Fruit fly (Drosophila melanogaster) whole organism, embryonic: ENCODE results near the gene wapl.
A peak's percentile ranks its signal among the peaks of the same experiment; 100 is the strongest.

Experiments
- B-H1 ChIP-seq: fragments of 200-800 bp; sonication (Bioruptor generic); IDR thresholded peaks from 3 replicates; pipeline ENCODE4 v1.3.6; 2022; ENCODE audit warnings: missing biosample characterization, missing genetic modification characterization
- Bteb2 ChIP-seq: fragments of 200-800 bp; sonication (Bioruptor generic); optimal IDR thresholded peaks from 2 replicates; lab custom pipeline; 2016; ENCODE audit warnings: missing biosample characterization, missing genetic modification characterization
- CG10543 ChIP-seq: fragments of 200-800 bp; sonication (Bioruptor generic); optimal IDR thresholded peaks from 3 replicates; lab custom pipeline; 2017; ENCODE audit warnings: missing biosample characterization, mild to moderate bottlenecking, missing genetic modification characterization, moderate library complexity
- CG11093 ChIP-seq: fragments of 200-800 bp; sonication (Bioruptor generic); IDR thresholded peaks from 3 replicates; pipeline ENCODE4 v1.3.6; 2022; ENCODE audit warnings: missing biosample characterization, missing genetic modification characterization
- CG11504 ChIP-seq: fragments of 200-800 bp; sonication (Bioruptor generic); optimal IDR thresholded peaks from 3 replicates; lab custom pipeline; 2019; ENCODE audit warnings: missing biosample characterization, mild to moderate bottlenecking, missing genetic modification characterization, moderate library complexity
- CG12659 ChIP-seq: fragments of 200-800 bp; sonication (Bioruptor generic); optimal IDR thresholded peaks from 3 replicates; lab custom pipeline; 2017; ENCODE audit warnings: mild to moderate bottlenecking, missing biosample characterization, missing genetic modification reagents, missing genetic modification characterization
- CG12942 ChIP-seq: fragments of 200-800 bp; sonication (Bioruptor generic); optimal IDR thresholded peaks from 3 replicates; lab custom pipeline; 2016; ENCODE audit warnings: missing biosample characterization, missing genetic modification characterization
- CG15696 ChIP-seq: fragments of 200-800 bp; sonication (Bioruptor generic); optimal IDR thresholded peaks from 2 replicates; lab custom pipeline; 2019; ENCODE audit warnings: missing biosample characterization, mild to moderate bottlenecking, missing genetic modification characterization, moderate library complexity
- CG1602 ChIP-seq: fragments of 200-800 bp; sonication (Bioruptor generic); optimal IDR thresholded peaks from 3 replicates; lab custom pipeline; 2016; ENCODE audit warnings: missing biosample characterization, missing genetic modification characterization
- CG17802 ChIP-seq: fragments of 200-800 bp; sonication (Bioruptor generic); optimal IDR thresholded peaks from 2 replicates; lab custom pipeline; 2018; ENCODE audit warnings: missing biosample characterization, mild to moderate bottlenecking, missing genetic modification characterization, moderate library complexity
- CG17912 ChIP-seq: fragments of 200-800 bp; sonication (Bioruptor generic); optimal IDR thresholded peaks from 2 replicates; lab custom pipeline; 2018; ENCODE audit warnings: missing biosample characterization, mild to moderate bottlenecking, missing genetic modification characterization
- CG31388 ChIP-seq: fragments of 200-800 bp; sonication (Bioruptor generic); optimal IDR thresholded peaks from 2 replicates; lab custom pipeline; 2016; ENCODE audit warnings: missing biosample characterization, missing genetic modification characterization
- CG7839 ChIP-seq: fragments of 200-800 bp; sonication (Bioruptor generic); optimal IDR thresholded peaks from 3 replicates; lab custom pipeline; 2018; ENCODE audit warnings: missing biosample characterization, mild to moderate bottlenecking, missing genetic modification characterization, moderate library complexity
- CG8281 ChIP-seq: fragments of 200-800 bp; sonication (Bioruptor generic); optimal IDR thresholded peaks from 2 replicates; lab custom pipeline; 2018; ENCODE audit warnings: missing biosample characterization, mild to moderate bottlenecking, missing genetic modification characterization, moderate library complexity
- CG8478 ChIP-seq: fragments of >200 bp; optimal IDR thresholded peaks from 2 replicates; lab custom pipeline; 2018
- CG9727 ChIP-seq: fragments of 200-800 bp; sonication (Bioruptor generic); optimal IDR thresholded peaks from 3 replicates; lab custom pipeline; 2017; ENCODE audit warnings: missing biosample characterization, mild to moderate bottlenecking, missing genetic modification characterization
- CG9932 ChIP-seq: fragments of 200-800 bp; sonication (Bioruptor generic); IDR thresholded peaks from 2 replicates; pipeline ENCODE4 v1.3.6; 2022; ENCODE audit warnings: missing biosample characterization, missing genetic modification characterization
- CHES-1-like ChIP-seq: fragments of 200-800 bp; sonication (Bioruptor generic); optimal IDR thresholded peaks from 2 replicates; lab custom pipeline; 2016; ENCODE audit warnings: missing biosample characterization, missing genetic modification characterization
- Dref ChIP-seq: fragments of 200-800 bp; sonication (Bioruptor generic); IDR thresholded peaks from 2 replicates; pipeline ENCODE4 v1.3.6; 2022; ENCODE audit warnings: missing biosample characterization, missing genetic modification characterization
- E2f1 ChIP-seq: fragments of 200-800 bp; sonication (Bioruptor generic); IDR thresholded peaks from 2 replicates; pipeline ENCODE4 v1.3.6; 2022; ENCODE audit warnings: missing biosample characterization, missing genetic modification characterization
- E2f2 ChIP-seq: fragments of 200-800 bp; sonication (Bioruptor generic); IDR thresholded peaks from 2 replicates; pipeline ENCODE4 v1.3.6; 2022; ENCODE audit warnings: missing biosample characterization, missing genetic modification characterization
- Hey ChIP-seq: fragments of 200-800 bp; sonication (Bioruptor generic); optimal IDR thresholded peaks from 3 replicates; lab custom pipeline; 2018; ENCODE audit warnings: missing biosample characterization, mild to moderate bottlenecking, missing genetic modification characterization
- HmgZ ChIP-seq: fragments of 200-800 bp; sonication (Bioruptor generic); optimal IDR thresholded peaks from 2 replicates; lab custom pipeline; 2018; ENCODE audit warnings: missing biosample characterization, mild to moderate bottlenecking, missing genetic modification characterization
- Hr78 ChIP-seq, 2 experiments: fragments of 200-800 bp in 1 of 2; fragments of >200 bp in 1 of 2; sonication (Bioruptor generic) in 1 of 2; optimal IDR thresholded peaks; 2 replicates each; lab custom pipeline; 2017 to 2019; ENCODE audit warnings: missing biosample characterization in 2 of 2, missing genetic modification characterization in 2 of 2, mild to moderate bottlenecking in 1 of 2, moderate library complexity in 1 of 2
- Meics ChIP-seq: fragments of 200-800 bp; sonication (Bioruptor generic); optimal IDR thresholded peaks from 2 replicates; lab custom pipeline; 2017; ENCODE audit warnings: missing biosample characterization, mild to moderate bottlenecking, missing genetic modification characterization
- Trl ChIP-seq, 3 experiments: fragments of >200 bp in 2 of 3; fragments of 200-800 bp in 1 of 3; sonication (Bioruptor generic) in 1 of 3; optimal IDR thresholded peaks; 2 replicates in 1 of 3; 3 replicates in 2 of 3; lab custom pipeline; 2016 to 2017; ENCODE audit warnings: missing biosample characterization in 1 of 3, missing genetic modification characterization in 1 of 3
- az2 ChIP-seq: fragments of 200-800 bp; sonication (Bioruptor generic); optimal IDR thresholded peaks from 3 replicates; lab custom pipeline; 2016; ENCODE audit warnings: missing biosample characterization, missing genetic modification characterization
- bbx ChIP-seq: fragments of 200-800 bp; sonication (Bioruptor generic); IDR thresholded peaks from 2 replicates; pipeline ENCODE4 v1.3.6; 2022; ENCODE audit warnings: missing biosample characterization, missing genetic modification characterization; ENCODE audit not compliant: partially characterized antibody
- crc ChIP-seq: fragments of 200-800 bp; sonication (Bioruptor generic); optimal IDR thresholded peaks from 2 replicates; lab custom pipeline; 2016; ENCODE audit warnings: missing biosample characterization, missing genetic modification characterization
- croc ChIP-seq: fragments of 200-800 bp; sonication (Bioruptor generic); conservative IDR thresholded peaks from 3 replicates; pipeline ENCODE4 v1.3.6; 2022; ENCODE audit warnings: missing biosample characterization, missing genetic modification characterization
- fd102C ChIP-seq: fragments of 200-800 bp; sonication (Bioruptor generic); optimal IDR thresholded peaks from 2 replicates; lab custom pipeline; 2018; ENCODE audit warnings: missing biosample characterization, mild to moderate bottlenecking, missing genetic modification characterization, moderate library complexity
- fd3F ChIP-seq: fragments of 200-800 bp; sonication (Bioruptor generic); optimal IDR thresholded peaks from 2 replicates; lab custom pipeline; 2018; ENCODE audit warnings: missing biosample characterization, mild to moderate bottlenecking, missing genetic modification characterization, moderate library complexity
- fru ChIP-seq: fragments of >200 bp; optimal IDR thresholded peaks from 2 replicates; lab custom pipeline; 2017
- grn ChIP-seq: fragments of 200-800 bp; sonication (Bioruptor generic); optimal IDR thresholded peaks from 3 replicates; lab custom pipeline; 2017; ENCODE audit warnings: missing biosample characterization, missing genetic modification characterization
- lab ChIP-seq: fragments of 200-800 bp; sonication (Bioruptor generic); optimal IDR thresholded peaks from 3 replicates; lab custom pipeline; 2017; ENCODE audit warnings: missing biosample characterization, missing genetic modification characterization, mild to moderate bottlenecking, moderate library complexity, missing genetic modification reagents
- nau ChIP-seq: fragments of 200-800 bp; sonication (Bioruptor generic); optimal IDR thresholded peaks from 3 replicates; lab custom pipeline; 2017; ENCODE audit warnings: missing biosample characterization, mild to moderate bottlenecking, missing genetic modification characterization, missing genetic modification reagents
- nom ChIP-seq: fragments of 200-800 bp; sonication (Bioruptor generic); optimal IDR thresholded peaks from 2 replicates; lab custom pipeline; 2017; ENCODE audit warnings: missing biosample characterization, missing genetic modification characterization, mild to moderate bottlenecking, moderate library complexity, missing genetic modification reagents
- oc ChIP-seq: fragments of 200-800 bp; sonication (Bioruptor generic); optimal IDR thresholded peaks from 2 replicates; lab custom pipeline; 2018; ENCODE audit warnings: missing biosample characterization, mild to moderate bottlenecking, missing genetic modification characterization, moderate library complexity
- psq ChIP-seq: fragments of 200-800 bp; sonication (Bioruptor generic); optimal IDR thresholded peaks from 2 replicates; lab custom pipeline; 2017; ENCODE audit warnings: missing biosample characterization, missing genetic modification characterization
- run ChIP-seq: fragments of 200-800 bp; sonication (Bioruptor generic); optimal IDR thresholded peaks from 3 replicates; lab custom pipeline; 2018; ENCODE audit warnings: missing biosample characterization, mild to moderate bottlenecking, missing genetic modification characterization
- sc ChIP-seq, 3 experiments: fragments of >200 bp in 2 of 3; fragments of 200-800 bp in 1 of 3; sonication (Bioruptor generic) in 1 of 3; optimal IDR thresholded peaks; 2 replicates in 2 of 3; 3 replicates in 1 of 3; lab custom pipeline; 2017; ENCODE audit warnings: mild to moderate bottlenecking in 1 of 3, missing biosample characterization in 1 of 3, missing genetic modification characterization in 1 of 3, missing genetic modification reagents in 1 of 3
- shn ChIP-seq: fragments of 200-800 bp; sonication (Bioruptor generic); optimal IDR thresholded peaks from 3 replicates; lab custom pipeline; 2016; ENCODE audit warnings: missing biosample characterization, missing genetic modification characterization
- sna ChIP-seq: fragments of 200-800 bp; sonication (Bioruptor generic); IDR thresholded peaks from 2 replicates; pipeline ENCODE4 v1.3.6; 2022; ENCODE audit warnings: missing biosample characterization, missing genetic modification characterization; ENCODE audit not compliant: partially characterized antibody
- so ChIP-seq: fragments of 200-800 bp; sonication (Bioruptor generic); IDR thresholded peaks from 3 replicates; pipeline ENCODE4 v1.3.6; 2022; ENCODE audit warnings: missing biosample characterization, missing genetic modification characterization
- sqz ChIP-seq: fragments of 200-800 bp; sonication (Bioruptor generic); optimal IDR thresholded peaks from 3 replicates; lab custom pipeline; 2018; ENCODE audit warnings: missing biosample characterization, mild to moderate bottlenecking, missing genetic modification characterization
- tgo ChIP-seq: fragments of 200-800 bp; sonication (Bioruptor generic); IDR thresholded peaks from 3 replicates; pipeline ENCODE4 v1.3.6; 2022; ENCODE audit warnings: missing biosample characterization, missing genetic modification characterization
- tin ChIP-seq: fragments of 200-800 bp; sonication (Bioruptor generic); optimal IDR thresholded peaks from 3 replicates; lab custom pipeline; 2016; ENCODE audit warnings: missing biosample characterization, missing genetic modification characterization
- tup ChIP-seq: fragments of 200-800 bp; sonication (Bioruptor generic); optimal IDR thresholded peaks from 2 replicates; lab custom pipeline; 2016; ENCODE audit warnings: missing biosample characterization, mild to moderate bottlenecking, missing genetic modification characterization, moderate library complexity
- usp ChIP-seq: fragments of >200 bp; optimal IDR thresholded peaks from 2 replicates; lab custom pipeline; 2017; ENCODE audit warnings: missing biosample characterization, missing genetic modification characterization
- wek ChIP-seq: fragments of 200-800 bp; sonication (Bioruptor generic); optimal IDR thresholded peaks from 3 replicates; lab custom pipeline; 2018; ENCODE audit warnings: missing biosample characterization, mild to moderate bottlenecking, missing genetic modification characterization, moderate library complexity
- zen ChIP-seq: fragments of 200-800 bp; sonication (Bioruptor generic); optimal IDR thresholded peaks from 3 replicates; lab custom pipeline; 2018; ENCODE audit warnings: missing biosample characterization, mild to moderate bottlenecking, missing genetic modification characterization, moderate library complexity

wapl gene

DNA sequence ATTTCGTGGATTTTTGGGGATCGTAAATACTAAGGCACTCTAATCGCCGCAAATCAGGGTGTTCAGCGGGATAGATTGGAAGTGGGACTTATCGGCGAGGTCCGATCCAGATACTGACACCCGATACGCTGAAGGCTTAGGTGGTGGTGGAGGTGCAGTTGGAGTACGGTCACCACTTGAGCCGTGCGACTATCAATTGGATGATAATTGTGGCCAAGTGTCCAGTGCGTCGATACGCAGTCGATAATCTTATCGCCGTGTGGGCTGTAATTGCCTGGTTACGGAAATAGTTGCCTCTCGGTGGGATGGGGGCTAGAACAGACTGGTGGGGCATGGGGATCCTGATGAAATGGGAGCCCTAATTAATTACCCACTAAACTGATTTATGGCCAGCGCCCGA is 40.5 kb upstream of the wapl start:
- TF ChIP-seq CG11093 (GFP tag; lab: Robert Waterston, UW) (no peak), usp (no peak), CG17802 (no peak), Dref (GFP tag; lab: Robert Waterston, UW) (no peak), sc (optimal IDR thresholded peaks at IDR 0.05; lab: Kevin White, UChicago) (no peak), sc (GFP tag; optimal IDR thresholded peaks at IDR 0.05; lab: Kevin White, UChicago) (no peak), psq (GFP tag; lab: Kevin White, UChicago) (no peak), CG10543 (GFP tag; lab: Kevin White, UChicago) (peak; percentile 49), CG15696 (no peak), so (GFP tag; lab: Robert Waterston, UW) (no peak), fd3F (GFP tag; lab: Kevin White, UChicago) (no peak), Hr78 (GFP tag; optimal IDR thresholded peaks at IDR 0.05; lab: Kevin White, UChicago) (peak in 1 of 2 experiments; percentile 10), az2 (GFP tag; lab: Kevin White, UChicago) (no peak), CG9932 (GFP tag; lab: Robert Waterston, UW) (no peak), sna (no peak), CG9727 (GFP tag; lab: Kevin White, UChicago) (no peak), croc (GFP tag; lab: Robert Waterston, UW) (no peak), CG17912 (GFP tag; lab: Kevin White, UChicago) (no peak), CG12659 (GFP tag; lab: Kevin White, UChicago) (no peak), CG31388 (no peak), CG8478 (no peak), Trl (optimal IDR thresholded peaks at IDR 0.05; lab: Kevin White, UChicago) (no peak), Trl (GFP tag; optimal IDR thresholded peaks at IDR 0.05; lab: Kevin White, UChicago) (no peak), tin (GFP tag; lab: Kevin White, UChicago) (no peak), CG12942 (no peak), CG11504 (no peak), wek (no peak), Hey (tag; lab: Kevin White, UChicago) (peak; percentile 62), fd102C (GFP tag; lab: Kevin White, UChicago) (no peak), E2f2 (GFP tag; lab: Robert Waterston, UW) (no peak), sqz (GFP tag; lab: Kevin White, UChicago) (no peak), oc (tag; lab: Kevin White, UChicago) (no peak), run (tag; lab: Kevin White, UChicago) (no peak), crc (GFP tag; lab: Kevin White, UChicago) (no peak), E2f1 (no peak), nom (GFP tag; lab: Kevin White, UChicago) (no peak), CG1602 (GFP tag; lab: Kevin White, UChicago) (no peak), bbx (GFP tag; lab: Robert Waterston, UW) (no peak), fru (lab: Kevin White, UChicago) (no peak), CG7839 (tag; lab: Kevin White, UChicago) (no peak), nau (no peak), tgo (GFP tag; lab: Robert Waterston, UW) (no peak), grn (GFP tag; lab: Kevin White, UChicago) (peak; percentile 98), HmgZ (peak; percentile 8), zen (no peak), Bteb2 (GFP tag; lab: Kevin White, UChicago) (no peak), Meics (GFP tag; lab: Kevin White, UChicago) (no peak), shn (GFP tag; lab: Kevin White, UChicago) (no peak), lab (peak; percentile 2), B-H1 (GFP tag; lab: Robert Waterston, UW) (no peak), CHES-1-like (GFP tag; lab: Kevin White, UChicago) (no peak), CG8281 (tag; lab: Kevin White, UChicago) (no peak), tup (GFP tag; lab: Kevin White, UChicago) (no peak)
